Fruit fly (Drosophila melanogaster) whole organism, embryonic: Measurements from ENCODE around the gene CG31542.

Experiments used
- Abd-B ChIP-seq: fragments of 200-800 bp; sonication (Bioruptor generic); optimal IDR thresholded peaks from 2 replicates; lab custom pipeline; 2018; ENCODE audit warnings: missing biosample characterization, mild to moderate bottlenecking, missing genetic modification characterization, moderate library complexity
- Antp ChIP-seq: fragments of 200-800 bp; sonication (Bioruptor generic); optimal IDR thresholded peaks from 3 replicates; lab custom pipeline; 2016; ENCODE audit warnings: missing biosample characterization, missing genetic modification characterization
- B-H1 ChIP-seq: fragments of 200-800 bp; sonication (Bioruptor generic); IDR thresholded peaks from 3 replicates; pipeline ENCODE4 v1.3.6; 2022; ENCODE audit warnings: missing biosample characterization, missing genetic modification characterization
- CG10274 ChIP-seq: fragments of 200-800 bp; sonication (Bioruptor generic); optimal IDR thresholded peaks from 3 replicates; lab custom pipeline; 2017; ENCODE audit warnings: missing biosample characterization, mild to moderate bottlenecking, missing genetic modification characterization
- CG10321 ChIP-seq: fragments of 200-800 bp; sonication (Bioruptor generic); IDR thresholded peaks from 2 replicates; pipeline ENCODE4 v1.3.6; 2022; ENCODE audit warnings: missing biosample characterization, missing genetic modification characterization
- CG10979 ChIP-seq: fragments of 200-800 bp; sonication (Bioruptor generic); optimal IDR thresholded peaks from 2 replicates; lab custom pipeline; 2018; ENCODE audit warnings: missing biosample characterization, mild to moderate bottlenecking, missing genetic modification characterization, moderate library complexity
- CG11504 ChIP-seq: fragments of 200-800 bp; sonication (Bioruptor generic); optimal IDR thresholded peaks from 3 replicates; lab custom pipeline; 2019; ENCODE audit warnings: missing biosample characterization, mild to moderate bottlenecking, missing genetic modification characterization, moderate library complexity
- CG12155 ChIP-seq: fragments of 200-800 bp; sonication (Bioruptor generic); optimal IDR thresholded peaks from 3 replicates; lab custom pipeline; 2016; ENCODE audit warnings: missing biosample characterization, missing genetic modification characterization
- CG17612 ChIP-seq: fragments of 200-800 bp; sonication (Bioruptor generic); IDR thresholded peaks from 2 replicates; pipeline ENCODE4 v1.3.6; 2022; ENCODE audit warnings: missing biosample characterization, missing genetic modification characterization
- CG18011 ChIP-seq: fragments of 200-800 bp; sonication (Bioruptor generic); optimal IDR thresholded peaks from 2 replicates; lab custom pipeline; 2017; ENCODE audit warnings: missing biosample characterization, missing genetic modification characterization, mild to moderate bottlenecking, moderate library complexity, missing genotype
- CG18476 ChIP-seq: fragments of 200-800 bp; sonication (Bioruptor generic); optimal IDR thresholded peaks from 2 replicates; lab custom pipeline; 2016; ENCODE audit warnings: missing biosample characterization, mild to moderate bottlenecking, missing genetic modification characterization
- CG2116 ChIP-seq: fragments of 200-800 bp; sonication (Bioruptor generic); optimal IDR thresholded peaks from 3 replicates; lab custom pipeline; 2018; ENCODE audit warnings: missing biosample characterization, mild to moderate bottlenecking, missing genetic modification characterization
- CG42726 ChIP-seq: fragments of 200-800 bp; sonication (Bioruptor generic); IDR thresholded peaks from 2 replicates; pipeline ENCODE4 v1.3.6; 2022; ENCODE audit warnings: missing biosample characterization, missing genetic modification characterization; ENCODE audit not compliant: partially characterized antibody
- CG4404 ChIP-seq: fragments of 200-800 bp; sonication (Bioruptor generic); IDR thresholded peaks from 2 replicates; pipeline ENCODE4 v1.3.6; 2022; ENCODE audit warnings: missing biosample characterization, missing genetic modification characterization
- CG4730 ChIP-seq: fragments of 200-800 bp; sonication (Bioruptor generic); IDR thresholded peaks from 2 replicates; pipeline ENCODE4 v1.3.6; 2022; ENCODE audit warnings: missing biosample characterization, missing genetic modification characterization
- CG5953 ChIP-seq: fragments of 200-800 bp; sonication (Bioruptor generic); IDR thresholded peaks from 2 replicates; pipeline ENCODE4 v1.3.6; 2022; ENCODE audit warnings: missing biosample characterization, missing genetic modification characterization
- CG6854 ChIP-seq: fragments of 200-800 bp; sonication (Bioruptor generic); optimal IDR thresholded peaks from 3 replicates; lab custom pipeline; 2017; ENCODE audit warnings: missing biosample characterization, mild to moderate bottlenecking, missing genetic modification characterization
- CG7357 ChIP-seq: fragments of 200-800 bp; sonication (Bioruptor generic); IDR thresholded peaks from 3 replicates; pipeline ENCODE4 v1.3.6; 2022; ENCODE audit warnings: missing biosample characterization, missing genetic modification characterization
- CG7786 ChIP-seq: fragments of 200-800 bp; sonication (Bioruptor generic); optimal IDR thresholded peaks from 2 replicates; lab custom pipeline; 2016; ENCODE audit warnings: missing biosample characterization, missing genetic modification characterization
- CG7928 ChIP-seq: fragments of 200-800 bp; sonication (Bioruptor generic); optimal IDR thresholded peaks from 2 replicates; lab custom pipeline; 2017; ENCODE audit warnings: missing biosample characterization, mild to moderate bottlenecking, missing genetic modification characterization
- D19A ChIP-seq: fragments of 200-800 bp; optimal IDR thresholded peaks from 3 replicates; lab custom pipeline; 2019; ENCODE audit warnings: missing biosample characterization, mild to moderate bottlenecking, missing genetic modification characterization, moderate library complexity
- Deaf1 ChIP-seq: fragments of 200-800 bp; optimal IDR thresholded peaks from 3 replicates; lab custom pipeline; 2019; ENCODE audit warnings: missing biosample characterization, mild to moderate bottlenecking, missing genetic modification characterization, moderate library complexity
- HLH4C ChIP-seq: fragments of 200-800 bp; sonication (Bioruptor generic); IDR thresholded peaks from 3 replicates; pipeline ENCODE4 v1.3.6; 2022; ENCODE audit warnings: missing biosample characterization, missing genetic modification characterization; ENCODE audit not compliant: partially characterized antibody
- Hr78 ChIP-seq, 2 experiments: fragments of 200-800 bp in 1 of 2; fragments of >200 bp in 1 of 2; sonication (Bioruptor generic) in 1 of 2; optimal IDR thresholded peaks; 2 replicates each; lab custom pipeline; 2017 to 2019; ENCODE audit warnings: missing biosample characterization in 2 of 2, missing genetic modification characterization in 2 of 2, mild to moderate bottlenecking in 1 of 2, moderate library complexity in 1 of 2
- Jarid2 ChIP-seq: fragments of 200-800 bp; sonication (Bioruptor generic); optimal IDR thresholded peaks from 3 replicates; lab custom pipeline; 2017; ENCODE audit warnings: mild to moderate bottlenecking, missing biosample characterization, missing genetic modification reagents, missing genetic modification characterization
- Lhr ChIP-seq: fragments of 200-800 bp; sonication (Bioruptor generic); optimal IDR thresholded peaks from 3 replicates; lab custom pipeline; 2017; ENCODE audit warnings: mild to moderate bottlenecking, missing biosample characterization, missing genetic modification reagents, missing genetic modification characterization
- NC2α ChIP-seq: fragments of 200-800 bp; sonication (Bioruptor generic); optimal IDR thresholded peaks from 2 replicates; lab custom pipeline; 2016; ENCODE audit warnings: missing biosample characterization, missing genetic modification characterization
- NFAT ChIP-seq: fragments of 200-800 bp; sonication (Bioruptor generic); IDR thresholded peaks from 2 replicates; pipeline ENCODE4 v1.3.6; 2022; ENCODE audit warnings: missing biosample characterization, missing genetic modification characterization
- Oaz ChIP-seq: fragments of 200-800 bp; sonication (Bioruptor generic); IDR thresholded peaks from 2 replicates; pipeline ENCODE4 v1.3.6; 2022; ENCODE audit warnings: missing biosample characterization, missing genetic modification characterization
- Sox102F ChIP-seq: fragments of 200-800 bp; sonication (Bioruptor generic); optimal IDR thresholded peaks from 2 replicates; lab custom pipeline; 2018; ENCODE audit warnings: missing biosample characterization, mild to moderate bottlenecking, missing genetic modification characterization, moderate library complexity
- Sry-β ChIP-seq: fragments of 200-800 bp; sonication (Bioruptor generic); optimal IDR thresholded peaks from 2 replicates; lab custom pipeline; 2018; ENCODE audit warnings: missing biosample characterization, mild to moderate bottlenecking, missing genetic modification characterization, moderate library complexity
- Usf ChIP-seq: fragments of 200-800 bp; sonication (Bioruptor generic); optimal IDR thresholded peaks from 2 replicates; lab custom pipeline; 2017; ENCODE audit warnings: missing genotype, missing biosample characterization, missing genetic modification characterization
- Xrp1 ChIP-seq: fragments of 200-800 bp; sonication (Bioruptor generic); IDR thresholded peaks from 2 replicates; pipeline ENCODE4 v1.3.6; 2022; ENCODE audit warnings: missing biosample characterization, missing genetic modification characterization
- bcd ChIP-seq: fragments of 200-800 bp; sonication (Bioruptor generic); optimal IDR thresholded peaks from 2 replicates; lab custom pipeline; 2017; ENCODE audit warnings: missing biosample characterization, mild to moderate bottlenecking, missing genetic modification characterization
- cg ChIP-seq: fragments of 200-800 bp; sonication (Bioruptor generic); optimal IDR thresholded peaks from 3 replicates; lab custom pipeline; 2019; ENCODE audit warnings: missing biosample characterization, mild to moderate bottlenecking, missing genetic modification characterization, moderate library complexity
- corto ChIP-seq: fragments of 200-800 bp; sonication (Bioruptor generic); optimal IDR thresholded peaks from 2 replicates; lab custom pipeline; 2016; ENCODE audit warnings: missing biosample characterization, mild to moderate bottlenecking, missing genetic modification characterization, moderate library complexity
- croc ChIP-seq: fragments of 200-800 bp; sonication (Bioruptor generic); conservative IDR thresholded peaks from 3 replicates; pipeline ENCODE4 v1.3.6; 2022; ENCODE audit warnings: missing biosample characterization, missing genetic modification characterization
- ems ChIP-seq: fragments of 200-800 bp; sonication (Bioruptor generic); optimal IDR thresholded peaks from 3 replicates; lab custom pipeline; 2016; ENCODE audit warnings: missing biosample characterization, missing genetic modification characterization
- her ChIP-seq: fragments of 200-800 bp; sonication (Bioruptor generic); optimal IDR thresholded peaks from 2 replicates; lab custom pipeline; 2016; ENCODE audit warnings: missing biosample characterization, missing genetic modification characterization
- hkb ChIP-seq, 2 experiments: fragments of 200-800 bp in 1 of 2; fragments of >200 bp in 1 of 2; sonication (Bioruptor generic) in 1 of 2; IDR thresholded peaks in 1 of 2; optimal IDR thresholded peaks in 1 of 2; 2 replicates each; pipeline versions ENCODE4 v1.3.6 to Lab custom; 2017 to 2022; ENCODE audit warnings: missing biosample characterization in 1 of 2, missing genetic modification characterization in 1 of 2
- kni ChIP-seq: fragments of 200-800 bp; sonication (Bioruptor generic); optimal IDR thresholded peaks from 3 replicates; lab custom pipeline; 2017; ENCODE audit warnings: mild to moderate bottlenecking, missing biosample characterization, missing genetic modification reagents, missing genetic modification characterization
- lbe ChIP-seq: fragments of 200-800 bp; sonication (Bioruptor generic); optimal IDR thresholded peaks from 2 replicates; lab custom pipeline; 2016; ENCODE audit warnings: missing biosample characterization, mild to moderate bottlenecking, missing genetic modification characterization
- nau ChIP-seq: fragments of 200-800 bp; sonication (Bioruptor generic); optimal IDR thresholded peaks from 3 replicates; lab custom pipeline; 2017; ENCODE audit warnings: missing biosample characterization, mild to moderate bottlenecking, missing genetic modification characterization, missing genetic modification reagents
- pb ChIP-seq: fragments of 200-800 bp; sonication (Bioruptor generic); optimal IDR thresholded peaks from 3 replicates; lab custom pipeline; 2016; ENCODE audit warnings: missing biosample characterization, missing genetic modification characterization
- prd ChIP-seq, 3 experiments: fragments of >200 bp in 2 of 3; fragments of 200-800 bp in 1 of 3; sonication (Bioruptor generic) in 1 of 3; optimal IDR thresholded peaks in 2 of 3; IDR thresholded peaks in 1 of 3; 2 replicates in 2 of 3; 3 replicates in 1 of 3; pipeline versions ENCODE4 v1.3.6 to Lab custom; 2017 to 2022; ENCODE audit warnings: missing biosample characterization in 1 of 3, missing genetic modification characterization in 1 of 3
- sisA ChIP-seq: fragments of 200-800 bp; sonication (Bioruptor generic); IDR thresholded peaks from 2 replicates; pipeline ENCODE4 v1.3.6; 2022; ENCODE audit warnings: missing biosample characterization, missing genetic modification characterization
- slbo ChIP-seq: fragments of 200-800 bp; sonication (Bioruptor generic); IDR thresholded peaks from 2 replicates; pipeline ENCODE4 v1.3.6; 2022; ENCODE audit warnings: missing biosample characterization, missing genetic modification characterization
- stc ChIP-seq: fragments of 200-800 bp; sonication (Bioruptor generic); IDR thresholded peaks from 2 replicates; pipeline ENCODE4 v1.3.6; 2022; ENCODE audit warnings: missing biosample characterization, missing genetic modification characterization
- yki ChIP-seq: fragments of >200 bp; optimal IDR thresholded peaks from 3 replicates; lab custom pipeline; 2018

CG31542 gene

DNA sequence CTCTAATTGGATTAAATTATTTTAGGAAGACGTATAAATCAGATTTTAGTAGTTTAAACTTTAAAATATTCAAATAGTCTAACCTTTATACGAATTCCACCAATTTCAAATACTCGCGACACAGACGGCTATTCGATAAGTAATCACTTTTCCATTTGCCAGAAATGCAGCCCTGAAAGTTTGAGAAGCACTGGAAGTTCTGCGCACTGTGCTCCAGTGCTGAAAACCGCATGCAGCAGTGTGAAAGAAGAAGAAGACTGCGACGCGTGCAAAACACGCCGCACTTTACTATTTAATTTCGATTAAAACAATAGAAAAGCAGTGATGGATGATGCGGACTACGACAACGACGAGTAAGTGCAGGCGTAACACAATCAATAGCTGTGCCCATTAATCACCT is 2.2 kb downstream of the CG31542 start, which contains the start of gene Polr2F (continued):
- TF ChIP-seq slbo (GFP tag; lab: Robert Waterston, UW), result peak; percentile 95
- TF ChIP-seq Deaf1 (tag; lab: Kevin White, UChicago), result peak; percentile 15
- peak; percentile 34 for TF ChIP-seq Sry-β (GFP tag; lab: Kevin White, UChicago)
- no peak for TF ChIP-seq corto (GFP tag; lab: Kevin White, UChicago)
- peak; percentile 51; the same call in 1 of the 2 replicates for TF ChIP-seq CG5953 (GFP tag; lab: Robert Waterston, UW)
- peak; percentile 92 for TF ChIP-seq CG7928 (GFP tag; lab: Kevin White, UChicago)
- peak; percentile 70 for TF ChIP-seq Usf
- TF ChIP-seq bcd, result peak; percentile 80
- TF ChIP-seq stc (GFP tag; lab: Robert Waterston, UW), result no peak
- peak; percentile 59 for TF ChIP-seq CG17612 (GFP tag; lab: Robert Waterston, UW)
- peak; percentile 93 for TF ChIP-seq CG7786 (GFP tag; lab: Kevin White, UChicago)
- no peak for TF ChIP-seq cg (GFP tag; lab: Kevin White, UChicago)
- no peak for TF ChIP-seq HLH4C (GFP tag; lab: Robert Waterston, UW)
- TF ChIP-seq Abd-B (GFP tag; lab: Kevin White, UChicago), result peak; percentile 53
- TF ChIP-seq CG18011 (GFP tag; lab: Kevin White, UChicago), result peak; percentile 54
- TF ChIP-seq Hr78 (GFP tag; optimal IDR thresholded peaks at IDR 0.05; lab: Kevin White, UChicago), result no peak
- peak; percentile 51 for TF ChIP-seq CG4404 (GFP tag; lab: Robert Waterston, UW)
- TF ChIP-seq CG10321, result peak; percentile 43; the same call in 1 of the 2 replicates
- TF ChIP-seq sisA (GFP tag; lab: Robert Waterston, UW), result peak; percentile 87
- peak; percentile 96 for TF ChIP-seq Antp (GFP tag; lab: Kevin White, UChicago)
- TF ChIP-seq Jarid2, result peak; percentile 36
- TF ChIP-seq CG12155 (GFP tag; lab: Kevin White, UChicago), result peak; percentile 89
- TF ChIP-seq yki (lab: Kevin White, UChicago), result no peak
- peak; percentile 79 for TF ChIP-seq Xrp1 (GFP tag; lab: Robert Waterston, UW)
- no peak for TF ChIP-seq Sox102F (GFP tag; lab: Kevin White, UChicago)
- TF ChIP-seq CG10274 (GFP tag; lab: Kevin White, UChicago), result no peak
- TF ChIP-seq CG11504 (tag; lab: Kevin White, UChicago), result no peak
- no peak for TF ChIP-seq nau
- TF ChIP-seq Lhr (GFP tag; lab: Kevin White, UChicago), result peak; percentile 84
- TF ChIP-seq NC2α (GFP tag; lab: Kevin White, UChicago), result peak; percentile 64
- TF ChIP-seq pb (GFP tag; lab: Kevin White, UChicago), result peak; percentile 86
- TF ChIP-seq prd (optimal IDR thresholded peaks at IDR 0.05; lab: Kevin White, UChicago), result no peak
- peak; percentile 78 for TF ChIP-seq prd (GFP tag; IDR thresholded peaks at IDR 0.05; lab: Robert Waterston, UW)
- TF ChIP-seq her (GFP tag; lab: Kevin White, UChicago), result peak; percentile 92
- peak; percentile 49 for TF ChIP-seq CG10979 (tag; lab: Kevin White, UChicago)
- peak; percentile 68 for TF ChIP-seq CG6854
- peak; percentile 44; the same call in 2 of the 3 replicates for TF ChIP-seq croc
- peak; percentile 45; the same call in 1 of the 2 replicates for TF ChIP-seq Oaz (GFP tag; lab: Robert Waterston, UW)
- peak; percentile 55; the same call in 1 of the 2 replicates for TF ChIP-seq CG42726 (GFP tag; lab: Robert Waterston, UW)
- peak; percentile 100 for TF ChIP-seq CG2116 (GFP tag; lab: Kevin White, UChicago)
- no peak for TF ChIP-seq CG7357
- TF ChIP-seq CG4730 (GFP tag; lab: Robert Waterston, UW), result peak; percentile 53
- TF ChIP-seq NFAT (GFP tag; lab: Robert Waterston, UW), result peak; percentile 93
- TF ChIP-seq B-H1 (GFP tag; lab: Robert Waterston, UW), result 0 out of 3 replicates have a peak, but pooled peaks have one; percentile 16
- TF ChIP-seq lbe (GFP tag; lab: Kevin White, UChicago), result peak; percentile 65
- TF ChIP-seq kni (GFP tag; lab: Kevin White, UChicago), result peak; percentile 32
- TF ChIP-seq D19A (tag; lab: Kevin White, UChicago), result peak; percentile 42
- peak; percentile 90 for TF ChIP-seq ems
- TF ChIP-seq hkb (optimal IDR thresholded peaks at IDR 0.05; lab: Kevin White, UChicago), result no peak
- peak; percentile 73 for TF ChIP-seq hkb (GFP tag; IDR thresholded peaks at IDR 0.05; lab: Robert Waterston, UW)
- peak; percentile 49 for TF ChIP-seq CG18476
